Worm (Caenorhabditis elegans) whole organism, L4 larva: ENCODE measurements around the gene C06H5.14.

Experiments
- lsy-2 ChIP-seq, 2 experiments: fragments of 150-350 bp in 1 of 2; sonication (generic microtip) in 1 of 2; optimal IDR thresholded peaks; 2 replicates each; lab custom pipeline; 2014 to 2017; ENCODE audit warnings: missing biosample characterization in 2 of 2, missing genetic modification characterization in 2 of 2
- nhr-237 ChIP-seq: sonication (generic microtip); optimal IDR thresholded peaks from 2 replicates; lab custom pipeline; 2017; ENCODE audit warnings: missing biosample characterization, missing genetic modification characterization
- nhr-42 ChIP-seq: fragments of 200-800 bp; sonication (Bioruptor generic); IDR thresholded peaks from 2 replicates; pipeline ENCODE4 v1.3.6; 2022; ENCODE audit warnings: missing genetic modification characterization, missing compliant biosample characterization
- pha-4 ChIP-seq, 2 experiments: fragments of 150-350 bp in 1 of 2; fragments of 200-800 bp in 1 of 2; sonication (Bioruptor generic) in 1 of 2; IDR thresholded peaks in 1 of 2; optimal IDR thresholded peaks in 1 of 2; 2 replicates each; pipeline versions ENCODE4 v1.3.6 to Lab custom; 2014 to 2022; ENCODE audit warnings: missing genetic modification characterization in 2 of 2, missing genetic modification reagents in 2 of 2, missing biosample characterization in 1 of 2, missing compliant biosample characterization in 1 of 2

ce11 chrV:17888939-17889338 lies 15.0 kb upstream of the C06H5.14 start, which contains the start of gene C06H5.6:
- no peak for TF ChIP-seq pha-4 (GFP tag; IDR thresholded peaks at IDR 0.05; lab: Robert Waterston, UW)
- TF ChIP-seq pha-4 (tag; optimal IDR thresholded peaks at IDR 0.05; lab: Kevin White, UChicago): no peak
- TF ChIP-seq nhr-237 (tag; lab: Kevin White, UChicago): no peak
- no peak for TF ChIP-seq nhr-42
- TF ChIP-seq lsy-2 (tag; optimal IDR thresholded peaks at IDR 0.05; lab: Kevin White, UChicago): no peak
